Fruit fly (Drosophila melanogaster) whole organism: ENCODE measurements around the gene Eip74EF.

Experiments
- CG8478 ChIP-seq: fragments of >200 bp; optimal IDR thresholded peaks from 2 replicates; lab custom pipeline; 2018; ENCODE audit warnings: inconsistent platforms
- Dll ChIP-seq: fragments of >200 bp; optimal IDR thresholded peaks from 2 replicates; lab custom pipeline; 2017
- psq ChIP-seq: fragments of >200 bp; optimal IDR thresholded peaks from 2 replicates; lab custom pipeline; 2017
- usp ChIP-seq: fragments of >200 bp; optimal IDR thresholded peaks from 2 replicates; lab custom pipeline; 2017; ENCODE audit warnings: missing biosample characterization, missing genetic modification characterization, mixed read lengths

dm6 chr3L:17534396-17534795 lies 84.7 kb downstream of the Eip74EF start:
- TF ChIP-seq psq (lab: Kevin White, UChicago) (no peak), CG8478 (lab: Kevin White, UChicago) (no peak), Dll (lab: Kevin White, UChicago) (no peak), usp (GFP tag; lab: Kevin White, UChicago) (no peak)
